Worm (Caenorhabditis elegans): ENCODE results near the gene clip-1.

DNA sequence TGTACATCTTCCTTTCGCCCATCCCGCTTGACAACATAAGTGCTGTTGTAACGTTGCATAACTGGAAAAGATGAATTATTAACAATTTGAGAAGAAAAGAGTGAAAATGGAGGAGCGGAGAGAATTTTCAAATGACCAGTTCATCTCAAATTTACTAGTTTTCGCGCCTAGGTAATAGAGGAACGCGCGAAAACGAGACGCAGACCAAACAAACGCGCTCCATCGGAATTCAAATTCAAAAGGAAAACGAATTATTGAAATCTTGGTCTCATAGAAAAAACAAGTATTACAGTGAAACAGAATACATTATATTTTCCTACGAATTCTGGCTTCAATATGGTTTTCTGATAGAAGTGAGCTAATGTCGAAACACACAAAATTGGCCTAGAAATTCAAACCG, 40.7 kb downstream of the clip-1 start:
- TF ChIP-seq blmp-1 (tag; optimal IDR thresholded peaks at IDR 0.05; ENCODE audit: insufficient read depth) (no peak), lin-11 (tag; optimal IDR thresholded peaks at IDR 0.05) (no peak)

Data from whole organism, L2 larva.